Fruit fly (Drosophila melanogaster) whole organism: ENCODE results near the gene CG11404.

ENCODE experiments used
- CG8478 ChIP-seq: fragments of >200 bp; optimal IDR thresholded peaks from 2 replicates; lab custom pipeline; 2018; ENCODE audit warnings: inconsistent platforms
- Dll ChIP-seq: fragments of >200 bp; optimal IDR thresholded peaks from 2 replicates; lab custom pipeline; 2017
- pan ChIP-seq: fragments of >200 bp; optimal IDR thresholded peaks from 2 replicates; lab custom pipeline; 2017

dm6 chr3L:22549926-22550325 is 1.7 kb downstream of the CG11404 start, which contains the start of gene Trxr2:
- TF ChIP-seq CG8478 (no peak), pan (no peak), Dll (lab: Kevin White, UChicago) (no peak)
